Worm (Caenorhabditis elegans) whole organism, young adult: Measurements from ENCODE around the gene slc-36.1.

ENCODE experiments used
- ceh-100 ChIP-seq: fragments of 200-800 bp; sonication (Bioruptor generic); IDR thresholded peaks from 2 replicates; pipeline ENCODE4 v1.3.6; 2022; ENCODE audit warnings: missing genetic modification reagents, missing genetic modification characterization, missing compliant biosample characterization
- snpc-1.1 ChIP-seq: sonication (generic microtip); optimal IDR thresholded peaks from 2 replicates; lab custom pipeline; 2017; ENCODE audit warnings: missing genetic modification characterization, mild to moderate bottlenecking, missing compliant biosample characterization, antibody characterized with exemption, moderate library complexity, missing genotype, missing genetic modification reagents; ENCODE audit not compliant: insufficient read depth
- tbx-9 ChIP-seq: sonication (generic microtip); optimal IDR thresholded peaks from 2 replicates; lab custom pipeline; 2016; ENCODE audit warnings: borderline replicate concordance, missing genetic modification characterization, inconsistent platforms, missing compliant biosample characterization

DNA sequence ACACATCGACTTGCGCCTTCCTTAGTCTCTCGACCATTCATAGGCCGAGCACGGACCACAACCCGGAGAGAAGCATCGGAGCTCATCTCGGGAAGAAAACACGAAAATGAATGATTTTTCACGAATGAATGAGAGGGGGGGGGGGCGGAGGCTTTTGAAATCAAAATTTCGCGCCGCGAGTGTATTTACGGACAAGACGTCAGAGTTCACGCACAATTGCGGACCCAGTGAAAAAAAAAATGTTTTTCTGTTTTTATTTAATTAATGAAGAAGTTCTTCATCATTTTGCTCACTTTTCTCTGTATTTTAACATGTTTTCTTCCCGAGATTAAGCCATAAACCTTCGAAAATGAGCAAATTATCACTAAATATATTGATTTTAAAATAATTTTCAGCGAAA lies at the start of gene slc-36.1, which contains the start of gene klp-19:
- TF ChIP-seq ceh-100 (GFP tag; lab: Robert Waterston, UW) (peak; percentile 48), snpc-1.1 (tag; lab: Kevin White, UChicago) (no peak), tbx-9 (no peak)
